Fruit fly (Drosophila melanogaster): Measurements from ENCODE around the gene CG13258.

CG13258 gene

DNA sequence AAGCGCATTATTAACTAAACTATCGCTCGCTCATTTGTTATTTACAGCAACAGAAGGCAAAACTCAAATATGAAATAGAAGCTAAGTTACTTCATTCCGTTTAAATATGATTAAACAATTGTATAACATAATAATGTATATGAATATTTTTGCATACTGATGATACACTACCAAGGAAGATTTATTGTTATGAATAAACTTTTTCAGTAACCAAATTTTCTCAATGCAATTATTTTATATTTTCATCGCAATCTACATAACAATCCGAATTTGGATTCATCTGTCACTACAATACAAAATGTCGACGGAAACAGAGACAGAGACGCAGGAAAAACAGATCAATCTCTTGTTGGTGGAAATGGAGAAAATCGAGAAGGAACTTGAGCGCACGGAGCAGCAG is 1.8 kb downstream of the CG13258 start, which contains the start of gene CG17329:
CG17329 (plus strand) TSS at position 301 of the 400 bp plus-strand sequence.
- no peak for TF ChIP-seq Sin3A (optimal IDR thresholded peaks at IDR 0.05)
- TF ChIP-seq insv (optimal IDR thresholded peaks at IDR 0.05): no peak
- TF ChIP-seq ttk (optimal IDR thresholded peaks at IDR 0.05): no peak
- TF ChIP-seq Myc (optimal IDR thresholded peaks at IDR 0.05): no peak
- no peak for TF ChIP-seq psq (optimal IDR thresholded peaks at IDR 0.05)
- no peak for TF ChIP-seq h (optimal IDR thresholded peaks at IDR 0.05)

DNA sequence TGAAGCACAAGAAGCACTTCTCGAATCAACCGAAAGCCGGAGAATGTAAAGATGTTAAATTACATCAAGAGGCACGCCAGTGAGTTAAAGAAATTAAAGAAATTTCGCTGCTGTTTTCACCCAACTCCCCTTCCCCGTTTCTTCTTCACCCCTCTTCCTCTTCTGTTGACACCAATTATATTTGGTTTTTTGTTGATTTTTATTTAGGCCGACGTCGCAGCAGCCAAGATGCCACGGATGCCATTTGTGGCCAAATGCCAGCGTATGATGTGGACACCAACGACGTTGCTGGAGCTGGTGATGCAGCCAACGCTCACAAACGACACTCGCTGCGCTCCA is 4.5 kb downstream of the CG13258 start:
- TF ChIP-seq Myc (optimal IDR thresholded peaks at IDR 0.05): no peak
- no peak for TF ChIP-seq ttk (optimal IDR thresholded peaks at IDR 0.05)
- no peak for TF ChIP-seq Sin3A (optimal IDR thresholded peaks at IDR 0.05)

DNA sequence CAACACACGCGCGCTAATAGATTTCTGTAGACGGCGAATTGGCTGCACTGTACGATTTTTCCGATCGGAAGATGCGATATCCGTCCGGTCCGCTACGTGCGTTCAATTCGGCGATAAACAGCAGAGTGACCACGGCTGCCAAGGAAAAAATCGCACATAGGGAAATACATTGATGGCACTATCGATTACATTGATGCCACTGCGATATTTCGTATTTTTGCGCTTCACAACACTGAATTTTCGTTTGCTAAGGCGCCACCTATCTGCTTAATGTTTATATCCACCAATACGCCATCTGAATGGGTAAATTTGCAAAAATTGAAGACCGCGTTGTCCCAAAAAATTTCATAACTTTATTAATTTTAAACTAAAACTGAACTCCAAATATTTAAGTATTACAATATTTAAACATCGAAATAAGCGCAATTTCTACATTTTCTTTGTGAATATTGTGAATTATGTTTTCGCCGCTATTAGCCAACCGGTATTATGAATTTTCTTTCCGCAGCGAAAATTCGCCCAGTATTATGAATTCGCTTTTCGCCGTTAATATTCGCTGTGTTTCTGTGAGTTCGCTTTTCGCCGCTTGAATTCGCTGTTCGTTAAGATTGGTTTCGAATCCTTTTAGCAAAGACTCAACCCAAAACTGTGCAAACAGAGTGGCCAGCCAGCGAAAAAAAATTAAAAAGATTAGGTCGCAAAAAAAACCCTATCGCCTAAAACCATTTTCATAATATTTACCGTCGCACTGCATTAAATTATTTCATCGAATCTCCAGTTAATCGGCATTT is 5.0 kb downstream of the CG13258 start, which contains the start of the genes crp and pkaap:
crp (minus strand) TSS at position 129 of the 791 bp plus-strand sequence.
pkaap (plus strand) TSS at position 689 of the 791 bp plus-strand sequence.
- TF ChIP-seq h (optimal IDR thresholded peaks at IDR 0.05) (no peak), Myc (optimal IDR thresholded peaks at IDR 0.05) (no peak), psq (optimal IDR thresholded peaks at IDR 0.05) (no peak), insv (optimal IDR thresholded peaks at IDR 0.05) (no peak), Sin3A (optimal IDR thresholded peaks at IDR 0.05) (no peak), ttk (optimal IDR thresholded peaks at IDR 0.05) (no peak)

DNA sequence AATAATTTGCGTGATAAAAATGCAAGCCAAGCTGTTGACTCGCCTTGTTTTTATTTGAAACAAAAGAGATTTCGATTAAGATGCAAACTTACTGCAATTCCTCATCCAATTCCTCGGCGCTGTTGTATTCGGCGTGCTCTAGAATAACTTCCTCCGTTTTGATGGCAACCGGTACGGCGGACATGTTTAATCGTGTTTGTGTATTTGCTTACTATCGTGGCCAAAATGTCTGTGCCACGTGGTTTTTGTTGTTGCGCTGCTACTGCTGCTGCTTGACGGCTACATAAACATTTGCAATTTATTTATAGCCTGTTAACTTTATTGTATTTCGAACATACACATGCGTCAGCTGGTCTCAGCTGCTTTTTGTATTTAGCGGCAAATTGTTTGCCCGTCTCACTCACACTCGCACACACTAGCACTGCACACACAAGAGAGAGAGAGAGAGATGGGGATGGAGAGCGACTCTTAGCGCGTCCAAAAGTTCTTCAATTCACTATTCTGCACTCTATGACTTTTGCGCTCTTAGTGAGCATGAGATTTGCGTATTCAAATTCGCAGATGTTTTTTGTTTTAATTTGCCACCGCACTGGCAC is 5.7 kb downstream of the CG13258 start:
- TF ChIP-seq h (optimal IDR thresholded peaks at IDR 0.05) (no peak), insv (optimal IDR thresholded peaks at IDR 0.05) (no peak), Sin3A (optimal IDR thresholded peaks at IDR 0.05) (no peak), psq (optimal IDR thresholded peaks at IDR 0.05) (no peak), Myc (optimal IDR thresholded peaks at IDR 0.05) (no peak), ttk (optimal IDR thresholded peaks at IDR 0.05) (no peak)

DNA sequence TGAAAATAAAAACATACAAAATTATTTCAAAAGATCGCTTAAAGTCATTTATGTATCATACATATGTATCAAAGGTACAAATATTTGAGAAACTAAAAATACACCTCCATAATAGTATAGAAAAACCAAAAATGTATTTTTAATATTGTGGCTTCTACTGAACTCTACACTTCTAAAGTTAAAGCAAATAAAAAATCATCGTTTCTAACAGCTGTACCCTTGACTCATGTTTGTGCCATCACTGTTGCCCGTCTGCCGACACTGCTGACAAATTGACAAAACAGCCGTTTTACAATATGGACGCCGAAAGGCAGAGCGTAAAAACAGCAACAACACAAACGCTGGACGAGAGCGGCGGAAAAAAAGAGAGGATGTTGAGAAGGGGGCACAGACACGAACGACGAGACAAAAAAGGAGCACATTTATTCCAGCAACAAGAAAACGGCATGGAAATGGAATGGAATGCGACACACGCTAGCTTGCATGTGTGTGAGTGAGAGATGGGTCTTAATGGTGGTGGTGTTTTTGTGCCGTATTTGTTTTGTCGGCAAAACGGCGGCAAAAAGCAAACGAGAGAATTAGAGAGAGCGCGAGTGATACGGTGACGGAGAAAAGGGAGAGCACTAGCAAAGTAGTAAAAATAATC is 6.3 kb downstream of the CG13258 start:
- TF ChIP-seq h (optimal IDR thresholded peaks at IDR 0.05) (no peak), ttk (optimal IDR thresholded peaks at IDR 0.05) (no peak), insv (optimal IDR thresholded peaks at IDR 0.05) (no peak), Sin3A (optimal IDR thresholded peaks at IDR 0.05) (no peak), psq (optimal IDR thresholded peaks at IDR 0.05) (peak; percentile 89), Myc (optimal IDR thresholded peaks at IDR 0.05) (no peak)

DNA sequence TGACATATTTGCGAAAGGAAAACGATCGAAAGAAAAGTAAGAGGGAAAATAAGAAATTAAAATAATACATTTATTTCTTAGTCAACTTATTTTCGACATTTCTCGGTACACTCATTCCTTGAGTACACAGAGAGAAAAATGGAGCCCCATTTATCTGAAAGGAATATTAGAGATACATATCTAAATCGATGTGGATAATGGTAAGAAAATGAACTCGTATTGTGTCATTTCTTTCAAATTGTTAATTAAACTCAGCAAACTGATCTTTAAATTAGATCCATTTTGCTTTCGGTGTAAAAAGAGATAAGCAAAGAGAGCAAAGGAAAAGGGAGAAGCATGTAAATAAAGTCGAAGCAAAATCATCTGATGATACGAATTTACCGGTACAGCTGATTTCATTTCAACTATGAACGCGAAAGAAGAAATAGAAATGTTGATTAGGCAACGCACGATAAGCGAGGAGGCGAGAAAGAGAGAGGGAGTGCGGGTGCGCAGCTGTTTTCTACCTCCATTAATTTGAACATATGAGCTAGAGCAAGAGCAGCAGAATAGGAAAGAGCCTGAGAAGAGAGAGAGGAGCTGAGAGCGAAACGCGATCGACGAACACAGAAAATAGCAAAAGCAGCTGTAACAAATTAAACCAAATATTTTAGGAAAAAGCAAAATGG is 7.0 kb downstream of the CG13258 start:
- TF ChIP-seq h (optimal IDR thresholded peaks at IDR 0.05) (no peak), Sin3A (optimal IDR thresholded peaks at IDR 0.05) (no peak), Myc (optimal IDR thresholded peaks at IDR 0.05) (no peak), psq (optimal IDR thresholded peaks at IDR 0.05) (no peak), ttk (optimal IDR thresholded peaks at IDR 0.05) (no peak), insv (optimal IDR thresholded peaks at IDR 0.05) (no peak)

DNA sequence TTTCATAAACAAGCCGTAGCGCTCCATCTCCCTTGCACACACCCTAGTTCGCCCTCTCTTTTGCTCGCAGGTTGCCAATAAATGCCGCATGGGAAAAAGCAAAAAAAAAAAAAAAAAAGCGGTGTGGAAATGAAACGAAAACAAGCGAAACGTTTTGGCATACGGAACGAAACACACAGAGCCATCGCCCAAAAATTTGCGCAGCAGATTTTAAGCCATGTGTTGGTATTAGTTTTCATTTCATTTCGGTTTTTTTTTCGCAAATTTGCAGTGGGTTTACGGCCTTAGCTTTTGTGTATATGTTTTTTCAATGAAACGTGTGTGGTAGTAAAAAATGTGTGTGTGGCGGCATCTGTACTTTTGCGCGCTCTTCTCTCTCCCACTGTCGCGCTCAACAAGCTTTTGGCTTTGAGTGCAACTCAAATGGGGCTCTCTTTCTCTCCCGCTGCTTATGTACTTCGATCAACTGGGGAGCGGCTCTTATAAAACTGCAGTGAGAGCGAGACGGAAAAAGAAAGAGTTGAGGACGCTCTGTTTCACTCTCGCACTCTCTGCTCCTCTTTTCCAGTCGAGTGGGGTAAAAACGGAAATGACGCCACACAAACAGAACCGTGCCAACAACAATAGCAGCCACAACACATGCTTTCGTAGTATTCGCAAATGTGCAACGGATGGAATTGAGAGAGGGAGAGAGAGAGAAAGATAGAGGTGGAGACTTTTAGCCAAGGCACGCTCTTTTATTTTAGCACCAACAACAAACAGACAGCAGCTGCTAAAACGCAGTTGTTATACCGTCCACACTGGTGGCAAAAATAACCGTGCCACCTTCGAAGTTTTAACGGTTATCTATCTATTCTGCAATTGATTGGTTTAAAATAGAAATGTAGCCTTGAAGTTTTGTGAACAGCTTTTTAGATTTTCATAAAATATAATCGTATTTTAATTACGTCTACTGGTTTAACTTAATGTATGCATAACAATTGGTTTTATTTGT is 8.2 kb downstream of the CG13258 start:
- TF ChIP-seq h (optimal IDR thresholded peaks at IDR 0.05) (no peak), psq (optimal IDR thresholded peaks at IDR 0.05) (no peak), Myc (optimal IDR thresholded peaks at IDR 0.05) (no peak)

DNA sequence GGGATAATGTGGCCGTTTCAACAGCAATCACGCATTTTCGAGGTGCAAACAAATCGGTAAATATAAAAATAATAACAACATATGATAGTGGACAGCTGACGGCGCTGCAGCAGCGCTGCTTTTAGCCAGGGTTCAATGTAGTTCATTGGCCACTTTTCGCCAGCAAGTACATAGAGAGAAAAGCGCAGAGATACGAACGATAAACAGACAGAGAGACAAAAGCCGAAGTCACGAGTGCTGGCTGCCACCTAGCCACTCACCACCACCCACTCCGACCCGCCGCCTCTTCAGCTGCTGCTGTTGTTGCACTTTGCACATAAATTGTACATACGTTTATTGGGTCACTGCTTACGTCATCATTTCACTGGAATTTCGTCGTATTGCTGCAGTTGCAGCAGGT is 10.0 kb downstream of the CG13258 start:
- TF ChIP-seq ttk (optimal IDR thresholded peaks at IDR 0.05): no peak
- no peak for TF ChIP-seq psq (optimal IDR thresholded peaks at IDR 0.05)
- TF ChIP-seq h (optimal IDR thresholded peaks at IDR 0.05): no peak
- TF ChIP-seq insv (optimal IDR thresholded peaks at IDR 0.05): no peak
- TF ChIP-seq Sin3A (optimal IDR thresholded peaks at IDR 0.05): no peak
- no peak for TF ChIP-seq Myc (optimal IDR thresholded peaks at IDR 0.05)

DNA sequence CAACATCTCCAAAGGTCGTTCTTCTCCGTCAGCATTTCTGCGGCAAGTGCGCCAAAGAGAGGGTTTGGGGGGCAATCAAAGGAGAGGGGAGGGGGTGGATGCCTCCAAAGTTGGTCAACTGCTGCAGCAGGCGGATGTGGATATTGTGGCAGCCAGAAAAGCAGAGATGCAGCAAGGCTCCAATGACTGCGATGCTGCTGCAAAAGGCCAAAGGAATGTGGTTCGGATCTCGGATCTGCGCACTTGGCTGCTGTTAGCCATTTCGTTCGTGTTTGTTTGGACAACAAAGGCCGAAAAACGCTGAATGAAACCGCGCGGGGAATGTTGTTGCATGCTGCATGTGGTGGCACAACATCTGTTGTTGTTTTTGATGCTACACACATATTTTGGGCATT is 10.8 kb downstream of the CG13258 start:
- no peak for TF ChIP-seq Myc (optimal IDR thresholded peaks at IDR 0.05)
- no peak for TF ChIP-seq psq (optimal IDR thresholded peaks at IDR 0.05)
- no peak for TF ChIP-seq h (optimal IDR thresholded peaks at IDR 0.05)
- no peak for TF ChIP-seq Sin3A (optimal IDR thresholded peaks at IDR 0.05)
- TF ChIP-seq ttk (optimal IDR thresholded peaks at IDR 0.05): no peak
- no peak for TF ChIP-seq insv (optimal IDR thresholded peaks at IDR 0.05)

DNA sequence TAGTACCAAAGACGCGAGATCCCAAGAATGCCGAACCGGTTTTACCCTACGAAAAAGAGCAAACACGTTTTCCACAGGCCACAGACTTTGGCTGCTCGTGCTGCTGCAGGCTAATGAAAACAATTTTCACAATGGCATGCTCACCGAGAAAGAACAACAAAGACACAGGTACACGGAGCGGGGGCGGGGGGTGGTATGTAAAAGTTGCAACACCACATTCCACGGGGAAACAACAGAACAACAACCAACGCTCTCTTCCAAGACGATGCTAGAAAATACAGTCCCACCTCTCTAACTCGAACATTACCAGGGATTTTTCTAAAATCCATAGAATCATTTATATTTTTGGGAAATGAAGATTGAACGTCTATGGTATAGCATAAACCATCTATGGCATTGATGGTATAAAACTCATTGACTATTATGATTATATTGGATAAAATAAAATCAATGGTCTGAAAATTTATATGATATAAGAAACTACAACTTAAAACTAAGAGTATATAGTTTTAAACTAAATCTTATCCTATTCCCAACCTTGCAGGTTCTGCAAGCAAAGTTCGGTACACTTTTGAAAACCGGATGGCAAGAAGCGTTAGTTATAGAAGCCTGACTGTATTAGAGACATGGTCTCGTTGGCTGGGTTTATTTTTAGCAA is 11.3 kb downstream of the CG13258 start:
- no peak for TF ChIP-seq h (optimal IDR thresholded peaks at IDR 0.05)
- no peak for TF ChIP-seq psq (optimal IDR thresholded peaks at IDR 0.05)
- no peak for TF ChIP-seq Myc (optimal IDR thresholded peaks at IDR 0.05)
- no peak for TF ChIP-seq ttk (optimal IDR thresholded peaks at IDR 0.05)
- TF ChIP-seq insv (optimal IDR thresholded peaks at IDR 0.05): no peak
- no peak for TF ChIP-seq Sin3A (optimal IDR thresholded peaks at IDR 0.05)

Measured in Kc167 (cell line).